Fruit fly (Drosophila melanogaster) whole organism, wandering third instar larva: ENCODE results near the gene Pp2C1.

ENCODE experiments used
- CG32264 ChIP-seq: fragments of 200-800 bp; sonication (Bioruptor generic); optimal IDR thresholded peaks from 2 replicates; lab custom pipeline; 2016; ENCODE audit warnings: missing biosample characterization, missing genetic modification characterization
- HLH106 ChIP-seq: fragments of 200-800 bp; optimal IDR thresholded peaks from 3 replicates; lab custom pipeline; 2019; ENCODE audit warnings: missing biosample characterization, mild to moderate bottlenecking, missing genetic modification characterization, moderate library complexity
- br ChIP-seq: fragments of 200-800 bp; sonication (Bioruptor generic); optimal IDR thresholded peaks from 2 replicates; lab custom pipeline; 2016; ENCODE audit warnings: missing biosample characterization, missing genetic modification characterization
- fru ChIP-seq: fragments of 200-800 bp; sonication (Bioruptor generic); optimal IDR thresholded peaks from 3 replicates; lab custom pipeline; 2016; ENCODE audit warnings: missing biosample characterization, mild to moderate bottlenecking, missing genetic modification characterization
- h ChIP-seq: fragments of 200-800 bp; sonication (Bioruptor generic); optimal IDR thresholded peaks from 3 replicates; lab custom pipeline; 2016; ENCODE audit warnings: missing biosample characterization, mild to moderate bottlenecking, missing genetic modification characterization
- psq ChIP-seq: fragments of 200-800 bp; sonication (Bioruptor generic); optimal IDR thresholded peaks from 3 replicates; lab custom pipeline; 2017; ENCODE audit warnings: missing biosample characterization, mild to moderate bottlenecking, missing genetic modification characterization, moderate library complexity

DNA sequence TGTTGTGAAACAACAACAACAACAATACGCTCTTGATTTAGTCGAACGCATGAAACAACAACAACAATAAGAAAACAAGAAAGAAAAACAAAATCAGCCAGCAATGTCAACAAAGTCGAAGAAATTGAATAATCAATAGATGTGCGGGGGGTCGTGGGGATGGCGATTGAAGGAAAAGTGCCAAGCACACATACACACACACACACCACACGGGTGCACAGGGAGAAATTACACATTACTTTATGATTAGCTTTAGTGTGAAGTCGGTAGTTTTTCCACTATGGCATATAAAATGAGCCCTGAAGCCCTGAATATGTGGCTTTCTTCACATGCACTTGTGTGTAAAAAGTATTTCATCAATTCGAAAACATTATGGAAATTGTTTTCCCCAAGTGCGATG lies 6.3 kb upstream of the Pp2C1 start:
- no peak for TF ChIP-seq psq (GFP tag; lab: Kevin White, UChicago)
- no peak for TF ChIP-seq CG32264 (GFP tag; lab: Kevin White, UChicago)
- no peak for TF ChIP-seq br
- TF ChIP-seq h (GFP tag; lab: Kevin White, UChicago): no peak
- TF ChIP-seq fru (GFP tag; lab: Kevin White, UChicago): no peak
- TF ChIP-seq HLH106: no peak
